Worm (Caenorhabditis elegans) whole organism, early embryonic: Measurements from ENCODE around the gene F08F3.8.

Source experiments
- B0310.2 ChIP-seq: sonication (generic microtip); optimal IDR thresholded peaks from 2 replicates; lab custom pipeline; 2016; ENCODE audit warnings: mild to moderate bottlenecking, missing genetic modification characterization, missing compliant biosample characterization
- F13C5.2 ChIP-seq: sonication (generic microtip); optimal IDR thresholded peaks from 2 replicates; lab custom pipeline; 2017; ENCODE audit warnings: mild to moderate bottlenecking, missing genetic modification characterization, inconsistent platforms, missing compliant biosample characterization
- aly-1 ChIP-seq: sonication (generic microtip); optimal IDR thresholded peaks from 2 replicates; lab custom pipeline; 2016; ENCODE audit warnings: missing genetic modification characterization, missing compliant biosample characterization
- ama-1 ChIP-seq: fragments of 150-350 bp; optimal IDR thresholded peaks from 2 replicates; lab custom pipeline; 2014
- ceh-13 ChIP-seq: fragments of 200-800 bp; sonication (Bioruptor generic); optimal IDR thresholded peaks from 2 replicates; lab custom pipeline; 2018; ENCODE audit warnings: mild to moderate bottlenecking, missing genetic modification characterization, missing compliant biosample characterization
- ceh-36 ChIP-seq: sonication (generic microtip); optimal IDR thresholded peaks from 2 replicates; lab custom pipeline; 2016; ENCODE audit warnings: missing genetic modification characterization, inconsistent platforms, missing compliant biosample characterization
- ets-7 ChIP-seq: sonication (generic microtip); optimal IDR thresholded peaks from 2 replicates; lab custom pipeline; 2016; ENCODE audit warnings: missing genotype, missing genetic modification characterization, missing compliant biosample characterization
- flt-1 ChIP-seq: fragments of 200-800 bp; sonication (Bioruptor generic); IDR thresholded peaks from 2 replicates; pipeline ENCODE4 v1.3.6; 2022; ENCODE audit warnings: missing genetic modification characterization, missing compliant biosample characterization
- hmbx-1 ChIP-seq: sonication (generic microtip); optimal IDR thresholded peaks from 2 replicates; lab custom pipeline; 2016; ENCODE audit warnings: mild to moderate bottlenecking, missing genetic modification characterization, missing compliant biosample characterization
- hmg-4 ChIP-seq: fragments of 200-800 bp; sonication (Bioruptor generic); optimal IDR thresholded peaks from 2 replicates; lab custom pipeline; 2018; ENCODE audit warnings: mild to moderate bottlenecking, missing genetic modification characterization, missing compliant biosample characterization
- hnd-1 ChIP-seq: sonication (generic microtip); optimal IDR thresholded peaks from 2 replicates; lab custom pipeline; 2016; ENCODE audit warnings: missing genetic modification characterization, missing compliant biosample characterization
- pes-1 ChIP-seq: fragments of 200-800 bp; sonication (Bioruptor generic); IDR thresholded peaks from 2 replicates; pipeline ENCODE4 v1.3.6; 2022; ENCODE audit warnings: missing genetic modification reagents, missing genetic modification characterization, missing compliant biosample characterization
- scrt-1 ChIP-seq: fragments of 200-800 bp; sonication (Bioruptor generic); IDR thresholded peaks from 2 replicates; pipeline ENCODE4 v1.3.6; 2022; ENCODE audit warnings: missing genetic modification characterization, missing compliant biosample characterization
- sea-1 ChIP-seq: fragments of 200-800 bp; sonication (Bioruptor generic); conservative IDR thresholded peaks from 2 replicates; pipeline ENCODE4 v1.3.6; 2022; ENCODE audit warnings: missing genetic modification characterization, missing compliant biosample characterization
- tbx-11 ChIP-seq: fragments of 200-800 bp; sonication (Bioruptor generic); IDR thresholded peaks from 2 replicates; pipeline ENCODE4 v1.3.6; 2022; ENCODE audit warnings: missing genetic modification characterization, missing compliant biosample characterization
- tbx-37 ChIP-seq: fragments of 200-800 bp; sonication (Bioruptor generic); conservative IDR thresholded peaks from 2 replicates; pipeline ENCODE4 v1.3.6; 2022; ENCODE audit warnings: missing genetic modification reagents, missing genetic modification characterization, missing compliant biosample characterization
- tra-4 ChIP-seq: sonication (generic microtip); optimal IDR thresholded peaks from 2 replicates; lab custom pipeline; 2017; ENCODE audit warnings: missing genetic modification characterization, missing compliant biosample characterization

The F08F3.8 gene

ce11 chrV:5433020-5433419, 621 bp upstream of the F08F3.8 start, which contains the start of gene acl-6:
TSS of gene acl-6 (plus strand) at chrV:5433386.
- no peak for TF ChIP-seq tbx-37 (GFP tag; lab: Robert Waterston, UW)
- TF ChIP-seq scrt-1 = no peak
- no peak for TF ChIP-seq hnd-1 (tag; lab: Kevin White, UChicago)
- no peak for TF ChIP-seq pes-1
- TF ChIP-seq ets-7 = no peak
- TF ChIP-seq F13C5.2 (tag; lab: Kevin White, UChicago) = no peak
- TF ChIP-seq tra-4 = no peak
- no peak for TF ChIP-seq tbx-11 (GFP tag; lab: Robert Waterston, UW)
- no peak for TF ChIP-seq ceh-36 (tag; lab: Kevin White, UChicago)
- TF ChIP-seq hmg-4 (GFP tag; lab: Kevin White, UChicago) = no peak
- no peak for TF ChIP-seq flt-1 (GFP tag; lab: Robert Waterston, UW)

- TF ChIP-seq flt-1 (GFP tag; lab: Robert Waterston, UW) (no peak), tra-4 (no peak), ama-1 (lab: Kevin White, UChicago) (no peak), F13C5.2 (tag; lab: Kevin White, UChicago) (no peak), ceh-36 (tag; lab: Kevin White, UChicago) (no peak), hmbx-1 (tag; lab: Kevin White, UChicago) (no peak), pes-1 (no peak), sea-1 (GFP tag; lab: Robert Waterston, UW) (no peak), ceh-13 (no peak), tbx-37 (GFP tag; lab: Robert Waterston, UW) (no peak), hmg-4 (GFP tag; lab: Kevin White, UChicago) (no peak), ets-7 (no peak), aly-1 (tag; lab: Kevin White, UChicago) (no peak), hnd-1 (tag; lab: Kevin White, UChicago) (no peak), scrt-1 (no peak)
Measured at ce11 chrV:5427860-5428259, 4.5 kb downstream of the F08F3.8 start, which contains the start of gene rhr-1. TSS of gene rhr-1 (plus strand) at chrV:5428160.

ce11 chrV:5426337-5426736, 6.1 kb downstream of the F08F3.8 start:
- TF ChIP-seq pes-1 = no peak

ce11 chrV:5425008-5425407, 7.4 kb downstream of the F08F3.8 start:
- TF ChIP-seq ceh-13 (no peak), pes-1 (no peak), hmbx-1 (tag; lab: Kevin White, UChicago) (no peak), aly-1 (tag; lab: Kevin White, UChicago) (no peak), tbx-37 (GFP tag; lab: Robert Waterston, UW) (no peak), scrt-1 (no peak), sea-1 (GFP tag; lab: Robert Waterston, UW) (no peak), F13C5.2 (tag; lab: Kevin White, UChicago) (no peak), B0310.2 (tag; lab: Kevin White, UChicago) (no peak), ama-1 (lab: Kevin White, UChicago) (no peak), ceh-36 (tag; lab: Kevin White, UChicago) (no peak), hmg-4 (GFP tag; lab: Kevin White, UChicago) (no peak), hnd-1 (tag; lab: Kevin White, UChicago) (no peak), tbx-11 (GFP tag; lab: Robert Waterston, UW) (no peak), ets-7 (no peak), flt-1 (GFP tag; lab: Robert Waterston, UW) (no peak), tra-4 (no peak)

- no peak for TF ChIP-seq ceh-36 (tag; lab: Kevin White, UChicago)
- no peak for TF ChIP-seq scrt-1
- no peak for TF ChIP-seq ets-7
- TF ChIP-seq F13C5.2 (tag; lab: Kevin White, UChicago) = no peak
- no peak for TF ChIP-seq hnd-1 (tag; lab: Kevin White, UChicago)
- TF ChIP-seq hmg-4 (GFP tag; lab: Kevin White, UChicago) = no peak
- TF ChIP-seq aly-1 (tag; lab: Kevin White, UChicago) = no peak
- no peak for TF ChIP-seq hmbx-1 (tag; lab: Kevin White, UChicago)
- no peak for TF ChIP-seq flt-1 (GFP tag; lab: Robert Waterston, UW)
- no peak for TF ChIP-seq ceh-13
Measured at ce11 chrV:5423120-5423519, 9.3 kb downstream of the F08F3.8 start, which contains the start of gene cyp-14A5. TSS of gene cyp-14A5 (minus strand) at chrV:5423282.

- TF ChIP-seq hmg-4 (GFP tag; lab: Kevin White, UChicago) (no peak), ets-7 (no peak), hnd-1 (tag; lab: Kevin White, UChicago) (no peak), pes-1 (no peak), hmbx-1 (tag; lab: Kevin White, UChicago) (no peak), ceh-13 (no peak), ama-1 (lab: Kevin White, UChicago) (no peak), B0310.2 (tag; lab: Kevin White, UChicago) (no peak), aly-1 (tag; lab: Kevin White, UChicago) (no peak), flt-1 (GFP tag; lab: Robert Waterston, UW) (no peak), tra-4 (no peak), sea-1 (GFP tag; lab: Robert Waterston, UW) (no peak), tbx-11 (GFP tag; lab: Robert Waterston, UW) (no peak), F13C5.2 (tag; lab: Kevin White, UChicago) (no peak), ceh-36 (tag; lab: Kevin White, UChicago) (no peak), tbx-37 (GFP tag; lab: Robert Waterston, UW) (no peak), scrt-1 (no peak)
Measured at ce11 chrV:5419915-5420314, 12.5 kb downstream of the F08F3.8 start, which contains the start of gene F08F3.6. TSS of gene F08F3.6 (minus strand) at chrV:5420067.

- TF ChIP-seq hmg-4 (GFP tag; lab: Kevin White, UChicago) (no peak), flt-1 (GFP tag; lab: Robert Waterston, UW) (no peak), ama-1 (lab: Kevin White, UChicago) (no peak), aly-1 (tag; lab: Kevin White, UChicago) (no peak), tbx-37 (GFP tag; lab: Robert Waterston, UW) (no peak), ceh-13 (no peak), hmbx-1 (tag; lab: Kevin White, UChicago) (no peak), F13C5.2 (tag; lab: Kevin White, UChicago) (no peak), tbx-11 (GFP tag; lab: Robert Waterston, UW) (no peak), ceh-36 (tag; lab: Kevin White, UChicago) (no peak), ets-7 (no peak), hnd-1 (tag; lab: Kevin White, UChicago) (no peak), B0310.2 (tag; lab: Kevin White, UChicago) (no peak), pes-1 (no peak)
Measured at ce11 chrV:5412808-5413405, 19.5 kb downstream of the F08F3.8 start, which contains the start of gene F08F3.10. TSS of gene F08F3.10 (plus strand) at chrV:5413355.
